Fruit fly (Drosophila melanogaster): ENCODE data around the gene bru1.

bru1 gene

DNA sequence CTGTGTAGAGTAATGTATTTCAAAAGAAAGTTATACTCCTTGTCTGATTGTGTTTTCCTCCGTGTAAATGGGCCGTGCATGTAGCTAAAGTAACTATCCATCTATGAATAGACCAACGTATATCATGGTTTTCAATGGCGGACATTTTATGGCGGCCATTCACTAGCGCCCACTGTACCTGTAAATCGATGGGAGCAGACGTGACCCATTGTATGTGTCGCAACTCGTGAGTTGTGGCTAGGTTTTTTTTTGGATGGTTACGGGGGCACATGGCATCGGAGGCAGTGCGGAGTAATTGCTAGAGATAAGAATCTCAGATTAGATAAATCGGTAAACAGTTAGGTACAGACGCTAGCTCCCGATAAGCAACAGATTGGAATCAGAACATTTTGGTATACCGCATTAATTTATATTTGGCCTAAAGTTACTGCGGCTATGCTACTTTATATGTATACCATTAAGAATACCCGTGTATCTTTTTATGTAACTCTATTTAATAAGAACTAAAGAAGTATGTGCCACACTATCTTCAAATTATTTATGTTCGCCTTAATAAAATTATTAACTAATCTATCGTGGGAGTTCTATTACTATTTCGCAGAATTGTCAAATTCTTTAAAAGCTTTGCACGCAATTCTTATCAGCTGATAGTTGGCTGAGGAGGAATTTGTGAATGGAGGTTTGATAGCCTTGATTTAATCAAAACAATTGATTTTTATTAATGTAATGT is 171.5 kb downstream of the bru1 start (continued):
- TF ChIP-seq Med (GFP tag) (peak; percentile 65), nerfin-2 (GFP tag; IDR thresholded peaks at IDR 0.05; ENCODE audit: partially characterized antibody) (no peak), Mrtf (GFP tag; IDR thresholded peaks at IDR 0.05) (no peak), grau (tag; optimal IDR thresholded peaks at IDR 0.05) (peak; percentile 55), CG14860 (GFP tag; IDR thresholded peaks at IDR 0.05; ENCODE audit: partially characterized antibody) (no peak), CG6854 (GFP tag; optimal IDR thresholded peaks at IDR 0.05) (no peak), CG10209 (GFP tag; optimal IDR thresholded peaks at IDR 0.05) (peak; percentile 12), lmd (GFP tag; IDR thresholded peaks at IDR 0.05) (no peak; the same call in 1 of the 2 replicates), bab2 (GFP tag; optimal IDR thresholded peaks at IDR 0.05) (no peak), Sox102F (GFP tag; optimal IDR thresholded peaks at IDR 0.05) (peak; percentile 18), Fer1 (GFP tag; optimal IDR thresholded peaks at IDR 0.05) (peak; percentile 6), Hr39 (optimal IDR thresholded peaks at IDR 0.05) (no peak), inv (GFP tag; IDR thresholded peaks at IDR 0.05; ENCODE audit: partially characterized antibody) (no peak), CrebB (tag; optimal IDR thresholded peaks at IDR 0.05) (no peak), Meics (GFP tag; optimal IDR thresholded peaks at IDR 0.05) (peak; percentile 5), Hey (tag; optimal IDR thresholded peaks at IDR 0.05) (no peak), CG3838 (GFP tag; optimal IDR thresholded peaks at IDR 0.05) (no peak), Poxn (GFP tag; IDR thresholded peaks at IDR 0.05) (no peak), luna (GFP tag; optimal IDR thresholded peaks at IDR 0.05) (no peak), D (optimal IDR thresholded peaks at IDR 0.05) (no peak), D (GFP tag; optimal IDR thresholded peaks at IDR 0.05) (no peak), exex (tag; optimal IDR thresholded peaks at IDR 0.05) (peak; percentile 94), CG13287 (GFP tag; IDR thresholded peaks at IDR 0.05; ENCODE audit: partially characterized antibody) (no peak), row (GFP tag; IDR thresholded peaks at IDR 0.05) (peak; percentile 42), Hr78 (GFP tag; optimal IDR thresholded peaks at IDR 0.05) (peak in 1 of 2 experiments; percentile 85), CG10654 (GFP tag; optimal IDR thresholded peaks at IDR 0.05) (no peak), CG18619 (GFP tag; optimal IDR thresholded peaks at IDR 0.05) (no peak), chn (GFP tag; optimal IDR thresholded peaks at IDR 0.05) (no peak), CG2120 (GFP tag; optimal IDR thresholded peaks at IDR 0.05) (peak; percentile 3), nmo (GFP tag; optimal IDR thresholded peaks at IDR 0.05) (no peak), ATbp (GFP tag; optimal IDR thresholded peaks at IDR 0.05) (no peak), vnd (GFP tag; IDR thresholded peaks at IDR 0.05; ENCODE audit: partially characterized antibody) (no peak), ken (GFP tag; IDR thresholded peaks at IDR 0.05) (no peak), CG1603 (tag; optimal IDR thresholded peaks at IDR 0.05) (peak; percentile 8), nom (GFP tag; optimal IDR thresholded peaks at IDR 0.05) (no peak), CG2199 (GFP tag; IDR thresholded peaks at IDR 0.05) (0 out of 3 replicates have a peak, but pooled peaks have one; percentile 41), ash1 (GFP tag; optimal IDR thresholded peaks at IDR 0.05) (no peak), run (tag; optimal IDR thresholded peaks at IDR 0.05) (peak; percentile 2), prd (optimal IDR thresholded peaks at IDR 0.05) (no peak), prd (GFP tag; IDR thresholded peaks at IDR 0.05) (no peak), Kr (GFP tag; optimal IDR thresholded peaks at IDR 0.05) (no peak), CG2678 (tag; optimal IDR thresholded peaks at IDR 0.05) (peak; percentile 27), Eip74EF (GFP tag; optimal IDR thresholded peaks at IDR 0.05) (no peak), sob (GFP tag; IDR thresholded peaks at IDR 0.05) (peak; percentile 29; the same call in 1 of the 2 replicates), ci (GFP tag; IDR thresholded peaks at IDR 0.05) (0 out of 3 replicates have a peak, but pooled peaks have one; percentile 31), ERR (GFP tag; optimal IDR thresholded peaks at IDR 0.05) (no peak), eyg (GFP tag; optimal IDR thresholded peaks at IDR 0.05) (no peak), gem (tag; optimal IDR thresholded peaks at IDR 0.05) (peak; percentile 44), CG8290 (GFP tag; optimal IDR thresholded peaks at IDR 0.05) (no peak), CG8290 (tag; optimal IDR thresholded peaks at IDR 0.05) (peak in 1 of 2 experiments; percentile 45)

Measured in whole organism, embryonic.